Worm (Caenorhabditis elegans) whole organism, L4 larva: ENCODE data around the gene Y6G8.14.

ENCODE experiments used
- D1046.2 ChIP-seq: fragments of 200-800 bp; sonication (Bioruptor generic); IDR thresholded peaks from 2 replicates; pipeline ENCODE4 v1.3.6; 2022; ENCODE audit warnings: missing genetic modification characterization, missing compliant biosample characterization
- F26F4.8 ChIP-seq: fragments of 200-800 bp; sonication (Bioruptor generic); conservative IDR thresholded peaks from 2 replicates; pipeline ENCODE4 v1.3.6; 2022; ENCODE audit warnings: missing genetic modification characterization, missing compliant biosample characterization
- R02D3.7 ChIP-seq: fragments of 150-350 bp; sonication (generic microtip); optimal IDR thresholded peaks from 3 replicates; lab custom pipeline; 2014; ENCODE audit warnings: missing biosample characterization, missing genetic modification characterization
- Y105C5A.15 ChIP-seq: fragments of 200-800 bp; sonication (Bioruptor generic); IDR thresholded peaks from 2 replicates; pipeline ENCODE4 v1.3.6; 2022; ENCODE audit warnings: missing genetic modification characterization, missing compliant biosample characterization
- Y48G9A.11 ChIP-seq: fragments of 200-800 bp; sonication (Bioruptor generic); IDR thresholded peaks from 2 replicates; pipeline ENCODE4 v1.3.6; 2022; ENCODE audit warnings: missing genetic modification reagents, missing genetic modification characterization, missing compliant biosample characterization
- ZK337.2 ChIP-seq: fragments of 200-800 bp; sonication (Bioruptor generic); IDR thresholded peaks from 2 replicates; pipeline ENCODE4 v1.3.6; 2022; ENCODE audit warnings: missing genetic modification reagents, missing genetic modification characterization, missing compliant biosample characterization
- aha-1 ChIP-seq: fragments of 150-350 bp; peaks from one replicate; lab custom pipeline; 2014; ENCODE audit warnings: missing biosample characterization, missing genetic modification characterization
- arid-1 ChIP-seq: fragments of 200-800 bp; sonication (Bioruptor generic); conservative IDR thresholded peaks from 2 replicates; pipeline ENCODE4 v1.3.6; 2022; ENCODE audit warnings: missing genetic modification reagents, missing genetic modification characterization, missing compliant biosample characterization
- attf-4 ChIP-seq: sonication (generic microtip); optimal IDR thresholded peaks from 3 replicates; lab custom pipeline; 2017; ENCODE audit warnings: missing biosample characterization, missing genetic modification characterization
- daf-16 ChIP-seq, 3 experiments: sonication (generic microtip); optimal IDR thresholded peaks; 2 replicates each; lab custom pipeline; 2016 to 2017; ENCODE audit warnings: missing genetic modification characterization in 3 of 3, missing genetic modification reagents in 3 of 3, mild to moderate bottlenecking in 2 of 3, missing compliant biosample characterization in 2 of 3, missing biosample characterization in 1 of 3, moderate library complexity in 1 of 3
- dmd-6 ChIP-seq: fragments of 200-800 bp; sonication (Bioruptor generic); IDR thresholded peaks from 2 replicates; pipeline ENCODE4 v1.3.6; 2022; ENCODE audit warnings: missing genetic modification reagents, missing genetic modification characterization, missing compliant biosample characterization
- duxl-1 ChIP-seq: sonication (generic microtip); optimal IDR thresholded peaks from 2 replicates; lab custom pipeline; 2016; ENCODE audit warnings: mild to moderate bottlenecking, missing genetic modification characterization, moderate library complexity, missing compliant biosample characterization; ENCODE audit not compliant: poor library complexity
- dve-1 ChIP-seq: sonication (generic microtip); optimal IDR thresholded peaks from 2 replicates; lab custom pipeline; 2017; ENCODE audit warnings: antibody characterized with exemption, mild to moderate bottlenecking, missing genetic modification characterization, missing compliant biosample characterization; ENCODE audit not compliant: insufficient read depth
- hlh-11 ChIP-seq: fragments of 200-800 bp; sonication (Bioruptor generic); optimal IDR thresholded peaks from 2 replicates; lab custom pipeline; 2018; ENCODE audit warnings: mild to moderate bottlenecking, missing genetic modification characterization, missing compliant biosample characterization
- hlh-30 ChIP-seq: sonication (generic microtip); optimal IDR thresholded peaks from 2 replicates; lab custom pipeline; 2017; ENCODE audit warnings: antibody characterized with exemption, mild to moderate bottlenecking, missing genetic modification characterization, missing compliant biosample characterization; ENCODE audit not compliant: insufficient read depth
- jun-1 ChIP-seq: fragments of 150-350 bp; optimal IDR thresholded peaks from 2 replicates; lab custom pipeline; 2014; ENCODE audit warnings: missing biosample characterization, missing genetic modification reagents, missing genetic modification characterization
- lin-13 ChIP-seq: fragments of 150-350 bp; optimal IDR thresholded peaks from 2 replicates; lab custom pipeline; 2014; ENCODE audit warnings: missing biosample characterization, missing genetic modification reagents, missing genetic modification characterization
- mep-1 ChIP-seq: fragments of 150-350 bp; sonication (generic microtip); optimal IDR thresholded peaks from 3 replicates; lab custom pipeline; 2014; ENCODE audit warnings: missing biosample characterization, missing genetic modification characterization
- mxl-2 ChIP-seq: fragments of 200-800 bp; sonication (Bioruptor generic); conservative IDR thresholded peaks from 2 replicates; pipeline ENCODE4 v1.3.6; 2022; ENCODE audit warnings: missing genetic modification reagents, missing genetic modification characterization, missing compliant biosample characterization
- nhr-237 ChIP-seq: sonication (generic microtip); optimal IDR thresholded peaks from 2 replicates; lab custom pipeline; 2017; ENCODE audit warnings: missing biosample characterization, missing genetic modification characterization
- nhr-28 ChIP-seq: fragments of 150-350 bp; optimal IDR thresholded peaks from 2 replicates; lab custom pipeline; 2014; ENCODE audit warnings: missing biosample characterization, missing genetic modification characterization
- nhr-42 ChIP-seq: fragments of 200-800 bp; sonication (Bioruptor generic); IDR thresholded peaks from 2 replicates; pipeline ENCODE4 v1.3.6; 2022; ENCODE audit warnings: missing genetic modification characterization, missing compliant biosample characterization
- nhr-48 ChIP-seq: sonication (generic microtip); optimal IDR thresholded peaks from 2 replicates; lab custom pipeline; 2016; ENCODE audit warnings: mild to moderate bottlenecking, missing genetic modification characterization, missing compliant biosample characterization
- nhr-6 ChIP-seq: fragments of 150-350 bp; optimal IDR thresholded peaks from 2 replicates; lab custom pipeline; 2014; ENCODE audit warnings: missing biosample characterization, missing genetic modification characterization
- nhr-77 ChIP-seq: fragments of 150-350 bp; optimal IDR thresholded peaks from 2 replicates; lab custom pipeline; 2014; ENCODE audit warnings: missing biosample characterization, missing genetic modification characterization
- pqm-1 ChIP-seq: sonication (generic microtip); optimal IDR thresholded peaks from 2 replicates; lab custom pipeline; 2017; ENCODE audit warnings: missing biosample characterization, missing genetic modification characterization
- set-16 ChIP-seq: fragments of 200-800 bp; sonication (Bioruptor generic); IDR thresholded peaks from 2 replicates; pipeline ENCODE4 v1.3.6; 2022; ENCODE audit warnings: missing genetic modification reagents, missing genetic modification characterization, missing compliant biosample characterization
- tag-97 ChIP-seq: fragments of 200-800 bp; sonication (Bioruptor generic); IDR thresholded peaks from 2 replicates; pipeline ENCODE4 v1.3.6; 2022; ENCODE audit warnings: missing genetic modification characterization, missing compliant biosample characterization
- unc-130 ChIP-seq: sonication (generic microtip); optimal IDR thresholded peaks from 2 replicates; lab custom pipeline; 2016; ENCODE audit warnings: missing genetic modification reagents, missing genetic modification characterization, missing compliant biosample characterization
- unc-39 ChIP-seq: sonication (generic microtip); optimal IDR thresholded peaks from 2 replicates; lab custom pipeline; 2017; ENCODE audit warnings: missing biosample characterization, missing genetic modification characterization
- unc-62 ChIP-seq, 3 experiments: fragments of 150-350 bp in 1 of 3; sonication (generic microtip); optimal IDR thresholded peaks in 2 of 3; peaks in 1 of 3; 1 replicate in 1 of 3; 2 replicates in 2 of 3; lab custom pipeline; 2014 to 2017; ENCODE audit warnings: missing biosample characterization in 3 of 3, missing genetic modification characterization in 3 of 3, missing genetic modification reagents in 3 of 3, missing genotype in 1 of 3
- vab-7 ChIP-seq: fragments of 200-800 bp; sonication (Bioruptor generic); IDR thresholded peaks from 2 replicates; pipeline ENCODE4 v1.3.6; 2022; ENCODE audit warnings: missing genetic modification reagents, missing genetic modification characterization, missing compliant biosample characterization
- zag-1 ChIP-seq: fragments of 150-350 bp; optimal IDR thresholded peaks from 2 replicates; lab custom pipeline; 2014; ENCODE audit warnings: missing biosample characterization, missing genetic modification characterization
- zip-2 ChIP-seq: fragments of 150-350 bp; optimal IDR thresholded peaks from 2 replicates; lab custom pipeline; 2014; ENCODE audit warnings: missing biosample characterization, missing genetic modification characterization

Y6G8.14 gene

DNA sequence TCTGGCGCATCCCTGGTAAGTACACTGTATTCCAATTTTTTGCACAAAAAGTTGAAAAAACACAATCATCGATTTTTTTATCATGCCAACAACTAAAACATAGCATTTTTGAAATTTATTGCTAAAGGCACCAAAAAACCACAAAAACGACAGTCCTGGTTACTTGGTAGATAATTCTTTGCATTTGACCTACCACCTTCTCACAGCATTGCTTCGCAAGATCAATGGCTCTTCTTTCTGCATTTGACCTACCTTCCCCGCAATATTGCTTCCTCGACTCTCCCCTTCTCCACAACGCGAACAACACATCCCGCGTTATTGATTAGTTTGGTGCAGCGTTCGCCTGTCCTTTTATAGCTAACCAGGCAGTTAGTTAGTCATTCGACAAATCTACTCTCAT is 12.6 kb downstream of the Y6G8.14 start, which contains the start of gene ztf-25:
Gene ztf-25 (plus strand): TSS at position 301 of the 400 bp plus-strand sequence.
- TF ChIP-seq Y48G9A.11 (GFP tag; lab: Robert Waterston, UW) (no peak), attf-4 (no peak), arid-1 (no peak), zag-1 (no peak), hlh-30 (tag; lab: Kevin White, UChicago) (no peak), ZK337.2 (no peak), nhr-6 (tag; lab: Kevin White, UChicago) (no peak), nhr-42 (GFP tag; lab: Robert Waterston, UW) (no peak), R02D3.7 (tag; lab: Kevin White, UChicago) (no peak), nhr-48 (tag; lab: Kevin White, UChicago) (no peak), unc-130 (GFP tag; lab: Kevin White, UChicago) (no peak)

DNA sequence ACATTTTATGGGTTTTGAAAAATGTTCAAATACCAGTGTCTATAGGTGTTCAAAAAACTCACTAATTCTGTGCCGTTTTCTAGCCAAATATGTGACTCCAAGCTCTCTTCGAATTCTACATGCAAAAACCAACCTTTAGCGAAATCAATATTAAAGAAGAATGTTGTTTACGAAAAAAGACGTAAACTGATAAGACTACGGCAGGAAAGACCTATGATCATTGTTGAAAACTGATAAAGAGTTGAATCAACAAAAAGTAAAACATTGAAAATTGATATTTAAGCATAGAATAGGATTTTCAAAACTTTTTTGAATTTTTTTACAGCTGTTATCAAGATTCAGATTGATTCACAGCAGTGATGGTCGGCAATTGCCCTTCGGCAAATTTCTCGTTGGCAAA is 15.3 kb downstream of the Y6G8.14 start, which contains the start of gene Y6G8.2:
Gene Y6G8.2 (minus strand): TSS at position 147 of the 400 bp plus-strand sequence.
- TF ChIP-seq nhr-237 (tag; lab: Kevin White, UChicago) (no peak), aha-1 (tag; lab: Kevin White, UChicago) (no peak), nhr-28 (tag; lab: Kevin White, UChicago) (peak; percentile 44), mxl-2 (GFP tag; lab: Robert Waterston, UW) (no peak), dmd-6 (peak; percentile 26; the same call in 1 of the 2 replicates), jun-1 (no peak), mep-1 (no peak), nhr-77 (tag; lab: Kevin White, UChicago) (peak; percentile 12), vab-7 (no peak), daf-16 (GFP tag; optimal IDR thresholded peaks at IDR 0.05; lab: Kevin White, UChicago) (peak in 1 of 2 experiments; percentile 20), daf-16 (tag; optimal IDR thresholded peaks at IDR 0.05; lab: Kevin White, UChicago) (peak; percentile 97), pqm-1 (tag; lab: Kevin White, UChicago) (peak; percentile 78), hlh-11 (peak; percentile 22), unc-62 (GFP tag; optimal IDR thresholded peaks at IDR 0.05 in 1 of 2; lab: Kevin White, UChicago) (no peak), unc-62 (tag; optimal IDR thresholded peaks at IDR 0.05; lab: Kevin White, UChicago) (no peak), duxl-1 (tag; lab: Kevin White, UChicago) (peak; percentile 5), dve-1 (peak; percentile 46), Y105C5A.15 (GFP tag; lab: Robert Waterston, UW) (no peak), tag-97 (GFP tag; lab: Robert Waterston, UW) (no peak)

DNA sequence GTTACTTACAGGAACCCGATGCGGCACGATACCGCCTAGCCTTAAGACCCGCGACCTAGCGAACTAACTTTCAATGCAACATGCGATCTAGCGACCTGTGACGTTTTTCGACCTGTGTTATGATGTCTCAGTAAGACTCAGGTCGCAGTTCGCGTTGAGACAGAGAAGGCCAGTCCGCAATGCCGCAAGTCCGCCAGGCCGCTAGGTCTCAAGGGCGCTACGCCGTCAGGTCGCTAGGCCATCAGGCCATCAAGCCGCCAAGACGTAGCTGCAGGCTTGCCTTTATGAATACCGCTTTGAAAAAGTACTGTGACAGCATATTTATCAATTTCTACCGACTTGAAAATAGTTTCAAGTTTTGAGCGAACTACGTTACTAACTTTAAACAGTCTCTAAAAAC is 18.5 kb downstream of the Y6G8.14 start:
- TF ChIP-seq set-16 (GFP tag; lab: Robert Waterston, UW) (peak; percentile 54; the same call in 1 of the 2 replicates), zip-2 (tag; lab: Kevin White, UChicago) (no peak), unc-39 (tag; lab: Kevin White, UChicago) (no peak), lin-13 (GFP tag; lab: Kevin White, UChicago) (no peak), D1046.2 (no peak), F26F4.8 (GFP tag; lab: Robert Waterston, UW) (0 out of 2 replicates have a peak, but pooled peaks have one; percentile 17)
- TF ChIP-seq, all 104 proteins: peak for 2

DNA sequence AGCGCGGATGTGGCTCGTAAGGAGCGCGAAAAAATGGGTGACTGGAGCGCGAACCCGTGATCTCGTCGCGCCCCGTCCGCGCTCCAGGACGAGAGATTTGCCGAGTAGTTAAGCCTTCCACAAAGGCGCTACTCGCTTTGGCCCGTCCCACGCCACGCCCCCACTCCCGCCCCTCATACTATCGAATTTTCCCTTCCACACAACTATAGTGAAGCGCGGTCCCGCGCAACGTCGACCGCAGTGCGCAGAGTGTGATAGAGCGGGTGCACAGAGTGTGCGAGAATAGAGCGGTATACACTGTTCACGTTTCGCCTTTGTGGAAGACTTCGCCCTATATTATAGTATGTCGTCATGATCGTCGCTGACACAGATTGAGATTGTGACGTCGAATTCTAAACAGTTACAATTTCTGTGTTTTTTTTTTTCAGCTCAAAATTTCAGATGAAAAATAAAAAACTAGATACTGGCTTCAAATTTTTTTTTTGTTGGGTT is 29.8 kb downstream of the Y6G8.14 start, which contains the start of gene fbxa-133:
Gene fbxa-133 (plus strand): TSS at position 442 of the 492 bp plus-strand sequence.
- TF ChIP-seq set-16 (GFP tag; lab: Robert Waterston, UW) (peak; percentile 65), D1046.2 (0 out of 2 replicates have a peak, but pooled peaks have one; percentile 26)
- TF ChIP-seq, all 104 proteins: peak for 2; not testable (repeated sequence) for 102
